Fruit fly (Drosophila melanogaster) whole organism, prepupa: ENCODE measurements around the gene Hel89B.

ENCODE experiments used
- CG10631 ChIP-seq: fragments of 200-800 bp; sonication (Bioruptor generic); optimal IDR thresholded peaks from 2 replicates; lab custom pipeline; 2016; ENCODE audit warnings: missing biosample characterization, missing genetic modification characterization
- CG11294 ChIP-seq: fragments of 200-800 bp; sonication (Bioruptor generic); IDR thresholded peaks from 2 replicates; pipeline ENCODE4 v1.3.6; 2022; ENCODE audit warnings: missing biosample characterization, missing genetic modification characterization
- CG11762 ChIP-seq: fragments of 200-800 bp; sonication (Bioruptor generic); optimal IDR thresholded peaks from 3 replicates; lab custom pipeline; 2016; ENCODE audit warnings: missing biosample characterization, missing genetic modification characterization; ENCODE audit not compliant: insufficient read depth
- CG15336 ChIP-seq: fragments of 200-800 bp; sonication (Bioruptor generic); IDR thresholded peaks from 2 replicates; pipeline ENCODE4 v1.3.6; 2022; ENCODE audit warnings: missing biosample characterization, missing genetic modification characterization
- CG1621 ChIP-seq: fragments of 200-800 bp; sonication (Bioruptor generic); optimal IDR thresholded peaks from 3 replicates; lab custom pipeline; 2018; ENCODE audit warnings: missing biosample characterization, mild to moderate bottlenecking, missing genetic modification characterization
- CG16779 ChIP-seq: fragments of 200-800 bp; sonication (Bioruptor generic); optimal IDR thresholded peaks from 3 replicates; lab custom pipeline; 2017; ENCODE audit warnings: missing biosample characterization, mild to moderate bottlenecking, missing genetic modification characterization
- CG32006 ChIP-seq: fragments of 200-800 bp; sonication (Bioruptor generic); optimal IDR thresholded peaks from 3 replicates; lab custom pipeline; 2017; ENCODE audit warnings: missing biosample characterization, mild to moderate bottlenecking, missing genetic modification characterization
- CG3919 ChIP-seq: fragments of 200-800 bp; sonication (Bioruptor generic); optimal IDR thresholded peaks from 3 replicates; lab custom pipeline; 2016; ENCODE audit warnings: missing biosample characterization, missing genetic modification characterization
- CG4318 ChIP-seq: fragments of 200-800 bp; sonication (Bioruptor generic); optimal IDR thresholded peaks from 3 replicates; lab custom pipeline; 2017; ENCODE audit warnings: missing biosample characterization, mild to moderate bottlenecking, missing genetic modification characterization
- CG6163 ChIP-seq: fragments of 200-800 bp; sonication (Bioruptor generic); IDR thresholded peaks from 3 replicates; pipeline ENCODE4 v1.3.6; 2022; ENCODE audit warnings: missing biosample characterization, missing genetic modification characterization
- CG6276 ChIP-seq: fragments of 200-800 bp; sonication (Bioruptor generic); optimal IDR thresholded peaks from 2 replicates; lab custom pipeline; 2017; ENCODE audit warnings: missing biosample characterization, mild to moderate bottlenecking, missing genetic modification characterization
- CG6792 ChIP-seq: fragments of 200-800 bp; sonication (Bioruptor generic); optimal IDR thresholded peaks from 3 replicates; lab custom pipeline; 2016; ENCODE audit warnings: missing biosample characterization, missing genetic modification characterization
- CG7368 ChIP-seq: fragments of 200-800 bp; sonication (Bioruptor generic); optimal IDR thresholded peaks from 3 replicates; lab custom pipeline; 2016; ENCODE audit warnings: missing biosample characterization, missing genetic modification characterization
- CG8319 ChIP-seq: fragments of 200-800 bp; sonication (Bioruptor generic); optimal IDR thresholded peaks from 3 replicates; lab custom pipeline; 2016; ENCODE audit warnings: missing biosample characterization, missing genetic modification characterization
- Eip78C ChIP-seq: fragments of 200-800 bp; sonication (Bioruptor generic); peaks from one replicate; lab custom pipeline; 2016; ENCODE audit warnings: missing biosample characterization, missing genetic modification characterization
- Ets21C ChIP-seq: fragments of 200-800 bp; sonication (Bioruptor generic); optimal IDR thresholded peaks from 3 replicates; lab custom pipeline; 2016; ENCODE audit warnings: missing biosample characterization, missing genetic modification characterization
- Gug ChIP-seq: fragments of 200-800 bp; sonication (Bioruptor generic); IDR thresholded peaks from 2 replicates; pipeline ENCODE4 v1.3.6; 2022; ENCODE audit warnings: missing biosample characterization, missing genetic modification characterization
- Hr4 ChIP-seq: fragments of 200-800 bp; sonication (Bioruptor generic); optimal IDR thresholded peaks from 3 replicates; lab custom pipeline; 2016; ENCODE audit warnings: missing biosample characterization, missing genetic modification characterization
- Lpt ChIP-seq: fragments of 200-800 bp; sonication (Bioruptor generic); optimal IDR thresholded peaks from 3 replicates; lab custom pipeline; 2016; ENCODE audit warnings: missing biosample characterization, missing genetic modification characterization
- OdsH ChIP-seq: fragments of 200-800 bp; sonication (Bioruptor generic); optimal IDR thresholded peaks from 3 replicates; lab custom pipeline; 2016; ENCODE audit warnings: missing biosample characterization, missing genetic modification characterization
- Sox14 ChIP-seq: fragments of 200-800 bp; sonication (Bioruptor generic); optimal IDR thresholded peaks from 3 replicates; lab custom pipeline; 2016; ENCODE audit warnings: missing biosample characterization, missing genetic modification characterization
- achi ChIP-seq: fragments of 200-800 bp; sonication (Bioruptor generic); optimal IDR thresholded peaks from 3 replicates; lab custom pipeline; 2016; ENCODE audit warnings: missing biosample characterization, missing genetic modification characterization
- acj6 ChIP-seq: fragments of 200-800 bp; sonication (Bioruptor generic); optimal IDR thresholded peaks from 3 replicates; lab custom pipeline; 2016; ENCODE audit warnings: missing biosample characterization, missing genetic modification characterization
- dac ChIP-seq: fragments of 200-800 bp; sonication (Bioruptor generic); optimal IDR thresholded peaks from 2 replicates; lab custom pipeline; 2017; ENCODE audit warnings: missing biosample characterization, mild to moderate bottlenecking, missing genetic modification characterization
- eg ChIP-seq: fragments of 200-800 bp; sonication (Bioruptor generic); IDR thresholded peaks from 3 replicates; pipeline ENCODE4 v1.3.6; 2022; ENCODE audit warnings: missing biosample characterization, missing genetic modification characterization
- fd59A ChIP-seq: fragments of 200-800 bp; sonication (Bioruptor generic); optimal IDR thresholded peaks from 2 replicates; lab custom pipeline; 2017; ENCODE audit warnings: missing biosample characterization, mild to moderate bottlenecking, missing genetic modification characterization, missing genetic modification reagents
- fd85E ChIP-seq: fragments of 200-800 bp; sonication (Bioruptor generic); optimal IDR thresholded peaks from 3 replicates; lab custom pipeline; 2016; ENCODE audit warnings: missing biosample characterization, missing genetic modification characterization
- fkh ChIP-seq: fragments of 200-800 bp; sonication (Bioruptor generic); optimal IDR thresholded peaks from 3 replicates; lab custom pipeline; 2017; ENCODE audit warnings: missing biosample characterization, mild to moderate bottlenecking, missing genetic modification characterization, moderate library complexity
- lz ChIP-seq: fragments of 200-800 bp; sonication (Bioruptor generic); optimal IDR thresholded peaks from 3 replicates; lab custom pipeline; 2016; ENCODE audit warnings: missing biosample characterization, missing genetic modification characterization
- net ChIP-seq: fragments of 200-800 bp; sonication (Bioruptor generic); optimal IDR thresholded peaks from 3 replicates; lab custom pipeline; 2016; ENCODE audit warnings: missing biosample characterization, missing genetic modification characterization
- spab ChIP-seq: fragments of 200-800 bp; sonication (Bioruptor generic); optimal IDR thresholded peaks from 2 replicates; lab custom pipeline; 2017; ENCODE audit warnings: missing biosample characterization, mild to moderate bottlenecking, missing genetic modification characterization, missing genetic modification reagents
- ss ChIP-seq, 2 experiments: fragments of 200-800 bp; sonication (Bioruptor generic); optimal IDR thresholded peaks; 2 replicates in 1 of 2; 3 replicates in 1 of 2; lab custom pipeline; 2017 to 2018; ENCODE audit warnings: mild to moderate bottlenecking in 2 of 2, missing biosample characterization in 2 of 2, missing genetic modification characterization in 2 of 2, moderate library complexity in 1 of 2
- svp ChIP-seq: fragments of 200-800 bp; sonication (Bioruptor generic); peaks from one replicate; lab custom pipeline; 2016; ENCODE audit warnings: missing biosample characterization, missing genetic modification characterization
- topi ChIP-seq: fragments of 200-800 bp; sonication (Bioruptor generic); optimal IDR thresholded peaks from 3 replicates; lab custom pipeline; 2016; ENCODE audit warnings: missing biosample characterization, missing genetic modification characterization
- vri ChIP-seq: fragments of 200-800 bp; sonication (Bioruptor generic); optimal IDR thresholded peaks from 3 replicates; lab custom pipeline; 2016; ENCODE audit warnings: missing biosample characterization, mild to moderate bottlenecking, missing genetic modification characterization

Gene Hel89B

DNA sequence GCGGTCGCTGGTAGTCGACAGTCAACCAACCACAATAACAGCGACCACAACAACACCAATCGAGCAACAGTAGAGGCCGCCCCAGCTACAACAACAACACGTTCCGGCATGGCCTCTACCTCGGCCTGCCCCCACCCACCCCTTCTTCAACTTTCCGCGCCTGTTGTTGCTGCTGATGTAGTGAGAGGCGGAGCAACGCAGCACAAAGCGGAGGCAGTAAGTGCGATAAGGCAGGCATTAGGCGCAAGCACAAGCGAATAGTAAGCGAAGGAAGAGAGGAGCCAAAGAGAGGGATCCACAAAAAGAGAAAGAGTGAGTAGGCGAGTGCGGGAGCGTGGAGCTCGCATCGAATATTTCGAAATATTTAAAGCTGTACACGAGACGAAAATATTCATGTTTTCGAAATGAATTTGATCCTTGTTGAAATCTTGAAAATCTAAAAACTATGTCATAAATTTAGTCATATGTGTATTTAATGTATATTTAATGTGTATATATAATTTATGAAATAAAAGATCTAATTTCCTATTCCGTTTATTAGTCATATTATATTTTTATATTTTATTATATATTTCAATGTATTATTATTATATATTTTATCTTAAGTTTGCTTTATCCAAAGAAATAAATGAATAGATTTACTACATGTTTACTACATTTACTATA lies 20.2 kb downstream of the Hel89B start (continued):
- no peak for TF ChIP-seq OdsH (GFP tag; lab: Kevin White, UChicago)
- TF ChIP-seq CG11762 = no peak
- no peak for TF ChIP-seq CG4318
- no peak for TF ChIP-seq Hr4
- TF ChIP-seq CG6792 (GFP tag; lab: Kevin White, UChicago) = no peak
- TF ChIP-seq CG16779 (tag; lab: Kevin White, UChicago) = no peak
- TF ChIP-seq CG1621 (tag; lab: Kevin White, UChicago) = peak; percentile 6
- no peak for TF ChIP-seq vri (GFP tag; lab: Kevin White, UChicago)
- TF ChIP-seq fd85E (GFP tag; lab: Kevin White, UChicago) = no peak
- peak; percentile 71 for TF ChIP-seq eg (GFP tag; lab: Robert Waterston, UW)
- peak; percentile 36 for TF ChIP-seq Sox14 (GFP tag; lab: Kevin White, UChicago)
- TF ChIP-seq CG32006 (GFP tag; lab: Kevin White, UChicago) = no peak
- TF ChIP-seq svp (GFP tag; lab: Kevin White, UChicago) = peak; percentile 72
- no peak for TF ChIP-seq lz
- TF ChIP-seq net = no peak
- TF ChIP-seq Lpt = peak; percentile 27
- no peak for TF ChIP-seq acj6 (GFP tag; lab: Kevin White, UChicago)
- peak; percentile 50 for TF ChIP-seq fkh (GFP tag; lab: Kevin White, UChicago)
- TF ChIP-seq topi (GFP tag; lab: Kevin White, UChicago) = no peak
- TF ChIP-seq CG15336 (GFP tag; lab: Robert Waterston, UW) = peak; percentile 60
- TF ChIP-seq CG10631 (GFP tag; lab: Kevin White, UChicago) = no peak
- no peak for TF ChIP-seq Ets21C
- no peak for TF ChIP-seq CG7368
- TF ChIP-seq Gug (GFP tag; lab: Robert Waterston, UW) = no peak
- TF ChIP-seq achi (GFP tag; lab: Kevin White, UChicago) = no peak
- TF ChIP-seq CG3919 (GFP tag; lab: Kevin White, UChicago) = peak; percentile 41
- TF ChIP-seq CG11294 = no peak
- TF ChIP-seq dac (GFP tag; lab: Kevin White, UChicago) = no peak
- TF ChIP-seq Eip78C (GFP tag; lab: Kevin White, UChicago) = peak; percentile 72
- no peak for TF ChIP-seq ss (GFP tag; optimal IDR thresholded peaks at IDR 0.05; lab: Kevin White, UChicago)
- no peak for TF ChIP-seq spab (GFP tag; lab: Kevin White, UChicago)
- no peak for TF ChIP-seq fd59A (GFP tag; lab: Kevin White, UChicago)
- TF ChIP-seq, all 60 proteins: peak for 16

DNA sequence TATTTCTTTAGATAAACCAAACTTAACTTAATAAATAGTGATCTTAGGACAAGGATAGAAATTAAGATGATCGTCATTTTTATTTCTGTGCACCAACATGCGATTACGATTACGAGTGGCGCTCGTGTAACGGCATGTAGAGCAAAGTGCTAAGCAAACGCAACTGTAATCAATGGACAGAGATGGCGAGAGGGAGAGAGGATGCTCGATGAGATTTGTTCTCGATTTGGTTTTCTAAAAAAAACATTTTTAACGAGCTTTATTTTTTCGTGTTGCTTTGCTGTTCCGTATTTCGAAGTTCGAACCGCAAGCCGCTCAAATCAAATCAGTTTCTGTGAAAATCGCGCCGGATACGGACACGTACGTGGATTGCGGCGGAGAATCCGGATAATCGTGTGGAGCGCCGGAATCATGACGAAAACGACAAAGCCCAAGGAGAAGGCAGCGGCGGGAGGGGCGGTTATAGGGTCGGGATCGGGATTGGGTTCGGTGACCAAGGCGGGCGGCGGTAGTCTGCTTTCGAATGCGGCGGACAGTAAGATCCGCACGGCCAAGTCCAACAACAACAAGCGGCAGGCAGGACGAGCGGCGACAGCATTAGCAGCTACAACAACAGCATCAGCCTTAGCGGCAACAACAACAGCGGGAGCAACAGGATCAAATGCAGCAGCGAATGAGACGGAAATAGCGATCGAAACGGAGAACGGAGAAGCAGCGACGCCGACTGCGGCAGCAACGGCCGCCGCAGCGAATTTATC lies 20.9 kb downstream of the Hel89B start:
- TF ChIP-seq Gug (GFP tag; lab: Robert Waterston, UW) (0 out of 2 replicates have a peak, but pooled peaks have one; percentile 13), CG6163 (GFP tag; lab: Robert Waterston, UW) (0 out of 3 replicates have a peak, but pooled peaks have one; percentile 8), Sox14 (GFP tag; lab: Kevin White, UChicago) (no peak), CG6276 (GFP tag; lab: Kevin White, UChicago) (peak; percentile 18), svp (GFP tag; lab: Kevin White, UChicago) (peak; percentile 95), CG8319 (GFP tag; lab: Kevin White, UChicago) (no peak), eg (GFP tag; lab: Robert Waterston, UW) (peak; percentile 45; the same call in 2 of the 3 replicates), CG32006 (GFP tag; lab: Kevin White, UChicago) (peak; percentile 17)
- TF ChIP-seq, all 60 proteins: peak for 6

- TF ChIP-seq Eip78C (GFP tag; lab: Kevin White, UChicago) (peak; percentile 15), CG3919 (GFP tag; lab: Kevin White, UChicago) (peak; percentile 2), CG8319 (GFP tag; lab: Kevin White, UChicago) (no peak), CG4318 (no peak)
These were observed 21.4 kb downstream of the Hel89B start for dm6 chr3R:15994573-15994869.
